Worm (Caenorhabditis elegans) whole organism, L4 larva: ENCODE data around the gene C16E9.2.

Source experiments
- Y105C5A.15 ChIP-seq: fragments of 200-800 bp; sonication (Bioruptor generic); IDR thresholded peaks from 2 replicates; pipeline ENCODE4 v1.3.6; 2022; ENCODE audit warnings: missing genetic modification characterization, missing compliant biosample characterization
- ZK337.2 ChIP-seq: fragments of 200-800 bp; sonication (Bioruptor generic); IDR thresholded peaks from 2 replicates; pipeline ENCODE4 v1.3.6; 2022; ENCODE audit warnings: missing genetic modification reagents, missing genetic modification characterization, missing compliant biosample characterization
- aha-1 ChIP-seq: fragments of 150-350 bp; peaks from one replicate; lab custom pipeline; 2014; ENCODE audit warnings: missing biosample characterization, missing genetic modification characterization
- attf-4 ChIP-seq: sonication (generic microtip); optimal IDR thresholded peaks from 3 replicates; lab custom pipeline; 2017; ENCODE audit warnings: missing biosample characterization, missing genetic modification characterization
- ceh-62 ChIP-seq: sonication (generic microtip); optimal IDR thresholded peaks from 2 replicates; lab custom pipeline; 2017; ENCODE audit warnings: missing biosample characterization, missing genetic modification characterization
- ceh-82 ChIP-seq: sonication (generic microtip); optimal IDR thresholded peaks from 2 replicates; lab custom pipeline; 2017; ENCODE audit warnings: missing biosample characterization, missing genetic modification characterization
- daf-16 ChIP-seq, 3 experiments: sonication (generic microtip); optimal IDR thresholded peaks; 2 replicates each; lab custom pipeline; 2016 to 2017; ENCODE audit warnings: missing genetic modification characterization in 3 of 3, missing genetic modification reagents in 3 of 3, mild to moderate bottlenecking in 2 of 3, missing compliant biosample characterization in 2 of 3, missing biosample characterization in 1 of 3, moderate library complexity in 1 of 3
- dmd-6 ChIP-seq: fragments of 200-800 bp; sonication (Bioruptor generic); IDR thresholded peaks from 2 replicates; pipeline ENCODE4 v1.3.6; 2022; ENCODE audit warnings: missing genetic modification reagents, missing genetic modification characterization, missing compliant biosample characterization
- dmd-8 ChIP-seq: fragments of 200-800 bp; sonication (Bioruptor generic); IDR thresholded peaks from 2 replicates; pipeline ENCODE4 v1.3.6; 2022; ENCODE audit warnings: missing genetic modification characterization, missing compliant biosample characterization
- dmd-9 ChIP-seq: fragments of 200-800 bp; sonication (Bioruptor generic); IDR thresholded peaks from 2 replicates; pipeline ENCODE4 v1.3.6; 2022; ENCODE audit warnings: missing genetic modification reagents, missing genetic modification characterization, missing compliant biosample characterization
- dve-1 ChIP-seq: sonication (generic microtip); optimal IDR thresholded peaks from 2 replicates; lab custom pipeline; 2017; ENCODE audit warnings: antibody characterized with exemption, mild to moderate bottlenecking, missing genetic modification characterization, missing compliant biosample characterization; ENCODE audit not compliant: insufficient read depth
- egl-27 ChIP-seq: sonication (generic microtip); optimal IDR thresholded peaks from 3 replicates; lab custom pipeline; 2017; ENCODE audit warnings: missing biosample characterization, missing genetic modification reagents, missing genetic modification characterization
- fkh-10 ChIP-seq: fragments of 150-350 bp; optimal IDR thresholded peaks from 2 replicates; lab custom pipeline; 2014; ENCODE audit warnings: missing biosample characterization, missing genetic modification reagents, missing genetic modification characterization
- fos-1 ChIP-seq: fragments of 150-350 bp; optimal IDR thresholded peaks from 2 replicates; lab custom pipeline; 2014; ENCODE audit warnings: missing biosample characterization, missing genetic modification characterization
- gei-8 ChIP-seq: fragments of 200-800 bp; sonication (Bioruptor generic); optimal IDR thresholded peaks from 2 replicates; lab custom pipeline; 2018; ENCODE audit warnings: mild to moderate bottlenecking, missing genetic modification characterization, missing compliant biosample characterization
- hlh-11 ChIP-seq: fragments of 200-800 bp; sonication (Bioruptor generic); optimal IDR thresholded peaks from 2 replicates; lab custom pipeline; 2018; ENCODE audit warnings: mild to moderate bottlenecking, missing genetic modification characterization, missing compliant biosample characterization
- hlh-30 ChIP-seq: sonication (generic microtip); optimal IDR thresholded peaks from 2 replicates; lab custom pipeline; 2017; ENCODE audit warnings: antibody characterized with exemption, mild to moderate bottlenecking, missing genetic modification characterization, missing compliant biosample characterization; ENCODE audit not compliant: insufficient read depth
- jun-1 ChIP-seq: fragments of 150-350 bp; optimal IDR thresholded peaks from 2 replicates; lab custom pipeline; 2014; ENCODE audit warnings: missing biosample characterization, missing genetic modification reagents, missing genetic modification characterization
- lin-39 ChIP-seq: fragments of 150-350 bp; optimal IDR thresholded peaks from 2 replicates; lab custom pipeline; 2014; ENCODE audit warnings: missing biosample characterization, missing genetic modification reagents, missing genetic modification characterization
- lir-3 ChIP-seq: sonication (generic microtip); optimal IDR thresholded peaks from 2 replicates; lab custom pipeline; 2016; ENCODE audit warnings: mild to moderate bottlenecking, missing genetic modification characterization, missing compliant biosample characterization
- mdl-1 ChIP-seq, 2 experiments: fragments of 150-350 bp in 1 of 2; sonication (generic microtip) in 1 of 2; optimal IDR thresholded peaks; 2 replicates each; lab custom pipeline; 2014 to 2017; ENCODE audit warnings: missing biosample characterization in 2 of 2, missing genetic modification characterization in 2 of 2
- mep-1 ChIP-seq: fragments of 150-350 bp; sonication (generic microtip); optimal IDR thresholded peaks from 3 replicates; lab custom pipeline; 2014; ENCODE audit warnings: missing biosample characterization, missing genetic modification characterization
- mxl-2 ChIP-seq: fragments of 200-800 bp; sonication (Bioruptor generic); conservative IDR thresholded peaks from 2 replicates; pipeline ENCODE4 v1.3.6; 2022; ENCODE audit warnings: missing genetic modification reagents, missing genetic modification characterization, missing compliant biosample characterization
- mxl-3 ChIP-seq: fragments of 200-800 bp; sonication (Bioruptor generic); optimal IDR thresholded peaks from 2 replicates; lab custom pipeline; 2018; ENCODE audit warnings: mild to moderate bottlenecking, missing genetic modification characterization, missing compliant biosample characterization
- nhr-237 ChIP-seq: sonication (generic microtip); optimal IDR thresholded peaks from 2 replicates; lab custom pipeline; 2017; ENCODE audit warnings: missing biosample characterization, missing genetic modification characterization
- nhr-25 ChIP-seq: sonication (generic microtip); optimal IDR thresholded peaks from 2 replicates; lab custom pipeline; 2017; ENCODE audit warnings: missing genetic modification characterization, mild to moderate bottlenecking, missing compliant biosample characterization, antibody characterized with exemption, moderate library complexity, borderline replicate concordance; ENCODE audit not compliant: insufficient read depth
- nhr-28 ChIP-seq: fragments of 150-350 bp; optimal IDR thresholded peaks from 2 replicates; lab custom pipeline; 2014; ENCODE audit warnings: missing biosample characterization, missing genetic modification characterization
- nhr-41 ChIP-seq: fragments of 200-800 bp; sonication (Bioruptor generic); IDR thresholded peaks from 2 replicates; pipeline ENCODE4 v1.3.6; 2022; ENCODE audit warnings: missing genetic modification reagents, missing genetic modification characterization, missing compliant biosample characterization
- nhr-42 ChIP-seq: fragments of 200-800 bp; sonication (Bioruptor generic); IDR thresholded peaks from 2 replicates; pipeline ENCODE4 v1.3.6; 2022; ENCODE audit warnings: missing genetic modification characterization, missing compliant biosample characterization
- nhr-6 ChIP-seq: fragments of 150-350 bp; optimal IDR thresholded peaks from 2 replicates; lab custom pipeline; 2014; ENCODE audit warnings: missing biosample characterization, missing genetic modification characterization
- nhr-77 ChIP-seq: fragments of 150-350 bp; optimal IDR thresholded peaks from 2 replicates; lab custom pipeline; 2014; ENCODE audit warnings: missing biosample characterization, missing genetic modification characterization
- pqm-1 ChIP-seq: sonication (generic microtip); optimal IDR thresholded peaks from 2 replicates; lab custom pipeline; 2017; ENCODE audit warnings: missing biosample characterization, missing genetic modification characterization
- rbr-2 ChIP-seq: sonication (generic microtip); optimal IDR thresholded peaks from 2 replicates; lab custom pipeline; 2016; ENCODE audit warnings: missing genotype, missing genetic modification characterization, missing compliant biosample characterization
- sdz-12 ChIP-seq: fragments of 200-800 bp; sonication (Bioruptor generic); optimal IDR thresholded peaks from 2 replicates; lab custom pipeline; 2018; ENCODE audit warnings: mild to moderate bottlenecking, missing genetic modification characterization, missing compliant biosample characterization
- skn-1 ChIP-seq: fragments of 150-350 bp; optimal IDR thresholded peaks from 2 replicates; lab custom pipeline; 2014; ENCODE audit warnings: missing biosample characterization, missing genetic modification characterization
- snpc-1.2 ChIP-seq: fragments of 200-800 bp; sonication (Bioruptor generic); IDR thresholded peaks from 2 replicates; pipeline ENCODE4 v1.3.6; 2022; ENCODE audit warnings: missing genetic modification reagents, missing genetic modification characterization, missing compliant biosample characterization
- snpc-4 ChIP-seq: fragments of 150-350 bp; optimal IDR thresholded peaks from 2 replicates; lab custom pipeline; 2014; ENCODE audit warnings: missing biosample characterization, missing genetic modification characterization
- spr-1 ChIP-seq: sonication (generic microtip); optimal IDR thresholded peaks from 2 replicates; lab custom pipeline; 2016; ENCODE audit warnings: mild to moderate bottlenecking, missing genetic modification characterization, missing compliant biosample characterization
- unc-62 ChIP-seq, 3 experiments: fragments of 150-350 bp in 1 of 3; sonication (generic microtip); optimal IDR thresholded peaks in 2 of 3; peaks in 1 of 3; 1 replicate in 1 of 3; 2 replicates in 2 of 3; lab custom pipeline; 2014 to 2017; ENCODE audit warnings: missing biosample characterization in 3 of 3, missing genetic modification characterization in 3 of 3, missing genetic modification reagents in 3 of 3, missing genotype in 1 of 3
- vab-7 ChIP-seq: fragments of 200-800 bp; sonication (Bioruptor generic); IDR thresholded peaks from 2 replicates; pipeline ENCODE4 v1.3.6; 2022; ENCODE audit warnings: missing genetic modification reagents, missing genetic modification characterization, missing compliant biosample characterization
- zfp-2 ChIP-seq: sonication (generic microtip); optimal IDR thresholded peaks from 2 replicates; lab custom pipeline; 2016; ENCODE audit warnings: mild to moderate bottlenecking, missing genetic modification characterization, missing compliant biosample characterization
- zfp-3 ChIP-seq: fragments of 200-800 bp; sonication (Bioruptor generic); conservative IDR thresholded peaks from 2 replicates; pipeline ENCODE4 v1.3.6; 2022; ENCODE audit warnings: missing genetic modification reagents, missing genetic modification characterization, missing compliant biosample characterization
- ztf-7 ChIP-seq: fragments of 150-350 bp; optimal IDR thresholded peaks from 2 replicates; lab custom pipeline; 2014; ENCODE audit warnings: missing biosample characterization, missing genetic modification characterization

C16E9.2 gene

ce11 chrX:6916150-6916549, 19.4 kb upstream of the C16E9.2 start:
- TF ChIP-seq ztf-7 (no peak), hlh-30 (tag; lab: Kevin White, UChicago) (peak; percentile 40), gei-8 (no peak), jun-1 (tag; lab: Kevin White, UChicago) (no peak), nhr-42 (GFP tag; lab: Robert Waterston, UW) (no peak), fkh-10 (no peak), mxl-3 (GFP tag; lab: Kevin White, UChicago) (no peak), unc-62 (GFP tag; optimal IDR thresholded peaks at IDR 0.05 in 1 of 2; lab: Kevin White, UChicago) (peak in 1 of 2 experiments; percentile 71), unc-62 (tag; optimal IDR thresholded peaks at IDR 0.05; lab: Kevin White, UChicago) (no peak), fos-1 (tag; lab: Kevin White, UChicago) (no peak), zfp-3 (GFP tag; lab: Robert Waterston, UW) (no peak), Y105C5A.15 (no peak), mdl-1 (tag; optimal IDR thresholded peaks at IDR 0.05; lab: Kevin White, UChicago) (peak in 1 of 2 experiments; percentile 4), daf-16 (GFP tag; optimal IDR thresholded peaks at IDR 0.05; lab: Kevin White, UChicago) (no peak), daf-16 (tag; optimal IDR thresholded peaks at IDR 0.05; lab: Kevin White, UChicago) (no peak), mxl-2 (peak; percentile 92), lin-39 (no peak), nhr-237 (no peak), vab-7 (GFP tag; lab: Robert Waterston, UW) (no peak), snpc-4 (tag; lab: Kevin White, UChicago) (no peak), sdz-12 (GFP tag; lab: Kevin White, UChicago) (no peak), zfp-2 (tag; lab: Kevin White, UChicago) (no peak), ceh-82 (tag; lab: Kevin White, UChicago) (no peak), snpc-1.2 (no peak), dmd-9 (GFP tag; lab: Robert Waterston, UW) (no peak), attf-4 (tag; lab: Kevin White, UChicago) (no peak), ceh-62 (no peak), skn-1 (tag; lab: Kevin White, UChicago) (no peak)

- TF ChIP-seq unc-62 (GFP tag; optimal IDR thresholded peaks at IDR 0.05 in 1 of 2; lab: Kevin White, UChicago), result peak in 1 of 2 experiments; percentile 66
- no peak for TF ChIP-seq unc-62 (tag; optimal IDR thresholded peaks at IDR 0.05; lab: Kevin White, UChicago)
- TF ChIP-seq egl-27 (tag; lab: Kevin White, UChicago), result no peak
Observed at ce11 chrX:6920132-6920531, 15.4 kb upstream of the C16E9.2 start.

- TF ChIP-seq daf-16 (GFP tag; optimal IDR thresholded peaks at IDR 0.05; lab: Kevin White, UChicago) (no peak), daf-16 (tag; optimal IDR thresholded peaks at IDR 0.05; lab: Kevin White, UChicago) (peak; percentile 24), snpc-4 (tag; lab: Kevin White, UChicago) (no peak), dmd-6 (peak; percentile 34; the same call in 1 of the 2 replicates), rbr-2 (tag; lab: Kevin White, UChicago) (no peak), nhr-28 (tag; lab: Kevin White, UChicago) (peak; percentile 54), hlh-11 (peak; percentile 47), dve-1 (tag; lab: Kevin White, UChicago) (peak; percentile 5), pqm-1 (tag; lab: Kevin White, UChicago) (peak; percentile 75), mxl-3 (GFP tag; lab: Kevin White, UChicago) (peak; percentile 20), mep-1 (tag; lab: Kevin White, UChicago) (no peak), aha-1 (tag; lab: Kevin White, UChicago) (peak; percentile 76), zfp-3 (GFP tag; lab: Robert Waterston, UW) (no peak)
- TF ChIP-seq, all 104 proteins: peak for 8
Observed at ce11 chrX:6924461-6924860, 11.1 kb upstream of the C16E9.2 start, which contains the start of gene otpl-3. Gene otpl-3 (minus strand): TSS chrX:6924764.

ce11 chrX:6926952-6927351, 8.6 kb upstream of the C16E9.2 start:
- TF ChIP-seq hlh-11, result peak; percentile 31
- no peak for TF ChIP-seq spr-1 (tag; lab: Kevin White, UChicago)
- peak; percentile 81 for TF ChIP-seq aha-1 (tag; lab: Kevin White, UChicago)
- TF ChIP-seq nhr-25, result no peak
- TF ChIP-seq nhr-77 (tag; lab: Kevin White, UChicago), result no peak
- no peak for TF ChIP-seq egl-27 (tag; lab: Kevin White, UChicago)
- no peak for TF ChIP-seq nhr-6 (tag; lab: Kevin White, UChicago)
- no peak for TF ChIP-seq lir-3 (tag; lab: Kevin White, UChicago)
- peak in 1 of 2 experiments; percentile 70 for TF ChIP-seq unc-62 (GFP tag; optimal IDR thresholded peaks at IDR 0.05 in 1 of 2; lab: Kevin White, UChicago)
- no peak for TF ChIP-seq unc-62 (tag; optimal IDR thresholded peaks at IDR 0.05; lab: Kevin White, UChicago)
- TF ChIP-seq ZK337.2 (GFP tag; lab: Robert Waterston, UW), result no peak
- TF ChIP-seq daf-16 (GFP tag; optimal IDR thresholded peaks at IDR 0.05; lab: Kevin White, UChicago), result no peak
- peak; percentile 92 for TF ChIP-seq daf-16 (tag; optimal IDR thresholded peaks at IDR 0.05; lab: Kevin White, UChicago)
- TF ChIP-seq dve-1 (tag; lab: Kevin White, UChicago), result peak; percentile 61
- no peak for TF ChIP-seq dmd-8 (GFP tag; lab: Robert Waterston, UW)
- TF ChIP-seq dmd-6, result no peak
- no peak for TF ChIP-seq lin-39
- TF ChIP-seq nhr-41 (GFP tag; lab: Robert Waterston, UW), result no peak
- no peak for TF ChIP-seq hlh-30 (tag; lab: Kevin White, UChicago)
- TF ChIP-seq jun-1 (tag; lab: Kevin White, UChicago), result no peak
